Worm (Caenorhabditis elegans): ENCODE results near the gene epic-3.
A peak's percentile ranks its signal among the peaks of the same experiment; 100 is the strongest.

The epic-3 gene

DNA sequence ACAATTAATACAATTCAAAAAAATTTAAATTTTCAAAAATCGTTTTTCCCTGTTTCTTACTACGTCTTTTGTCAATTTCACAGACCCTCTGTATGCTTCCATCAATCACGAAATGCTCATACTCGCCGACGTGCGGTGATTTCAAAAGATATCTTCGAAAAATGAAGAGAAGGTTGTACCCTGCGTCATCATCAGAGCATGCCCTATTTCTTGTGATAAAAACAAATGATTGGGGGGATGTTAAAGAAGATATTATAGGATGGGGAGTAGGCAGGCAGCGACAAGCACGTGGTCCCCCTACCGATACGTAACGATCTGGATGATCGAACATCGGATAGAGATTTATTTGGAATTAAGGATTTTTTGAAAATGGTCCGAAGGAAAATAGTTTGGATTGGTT lies 34.4 kb upstream of the epic-3 start:
- peak; percentile 30 for TF ChIP-seq ceh-18 (tag; optimal IDR thresholded peaks at IDR 0.05)
- TF ChIP-seq unc-55 (GFP tag; optimal IDR thresholded peaks at IDR 0.05) = peak; percentile 4
- no peak for TF ChIP-seq lim-6 (tag; optimal IDR thresholded peaks at IDR 0.05)

DNA sequence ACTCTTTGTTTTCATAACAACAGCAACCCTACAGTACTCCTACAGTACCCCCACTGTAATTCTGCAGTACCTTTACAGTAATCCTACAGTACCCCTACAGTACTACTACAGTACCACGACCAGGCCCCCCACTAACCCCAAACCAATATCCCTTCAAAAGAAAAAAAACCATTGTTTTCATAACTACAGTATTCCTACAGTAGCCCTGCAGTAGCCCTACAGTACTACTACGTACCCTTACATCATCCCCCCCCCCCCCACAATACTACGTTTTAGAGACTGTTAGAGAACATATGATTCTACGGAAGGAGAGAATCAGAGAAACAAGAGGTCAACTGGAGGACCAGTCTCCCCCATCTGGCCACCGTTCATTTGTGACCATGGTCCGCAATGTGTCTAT lies 29.3 kb upstream of the epic-3 start, which contains the start of gene Y41D4A.3:
Gene Y41D4A.3 (plus strand): TSS at position 301 of the 400 bp plus-strand sequence.
- TF ChIP-seq pax-1 (tag; optimal IDR thresholded peaks at IDR 0.05) (no peak), ceh-19 (GFP tag; optimal IDR thresholded peaks at IDR 0.05) (no peak), ceh-31 (tag; optimal IDR thresholded peaks at IDR 0.05) (no peak), sox-4 (tag; optimal IDR thresholded peaks at IDR 0.05) (no peak), hlh-13 (GFP tag; optimal IDR thresholded peaks at IDR 0.05) (no peak), unc-3 (GFP tag; conservative IDR thresholded peaks at IDR 0.05) (no peak), unc-3 (tag; optimal IDR thresholded peaks at IDR 0.05) (no peak), pros-1 (tag; optimal IDR thresholded peaks at IDR 0.05) (no peak), fax-1 (tag; optimal IDR thresholded peaks at IDR 0.05) (no peak), lim-6 (tag; optimal IDR thresholded peaks at IDR 0.05) (no peak), pag-3 (tag; optimal IDR thresholded peaks at IDR 0.05; ENCODE audit: borderline replicate concordance) (no peak), hlh-30 (tag; optimal IDR thresholded peaks at IDR 0.05; ENCODE audit: insufficient read depth) (no peak), fkh-6 (tag; optimal IDR thresholded peaks at IDR 0.05) (no peak), F13H6.1 (tag; optimal IDR thresholded peaks at IDR 0.05) (no peak)

DNA sequence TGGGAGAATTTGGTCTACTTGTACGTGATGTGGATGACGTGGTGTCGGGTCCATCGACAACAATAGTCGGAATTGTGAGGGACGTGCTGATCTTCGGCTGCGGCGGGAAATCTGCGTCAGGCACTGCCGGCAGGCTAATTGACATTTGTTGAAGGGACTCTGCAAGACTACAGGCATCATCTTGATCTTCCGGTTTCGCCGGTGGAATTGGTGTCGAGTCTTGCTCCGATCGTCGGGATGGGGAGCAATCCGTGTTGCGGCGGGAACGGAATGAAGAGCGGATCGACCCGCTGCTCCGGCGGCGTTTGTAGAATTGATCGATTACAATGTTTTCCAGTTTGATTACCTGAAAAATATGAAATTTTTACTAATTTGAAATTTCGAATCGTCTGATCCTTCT lies 28.3 kb upstream of the epic-3 start:
- no peak for TF ChIP-seq sdc-2 (tag; optimal IDR thresholded peaks at IDR 0.05)
- no peak for TF ChIP-seq eyg-1 (tag; optimal IDR thresholded peaks at IDR 0.05)
- no peak for TF ChIP-seq odd-2 (tag; optimal IDR thresholded peaks at IDR 0.05)
- no peak for TF ChIP-seq hlh-30 (tag; optimal IDR thresholded peaks at IDR 0.05; ENCODE audit: insufficient read depth)
- TF ChIP-seq gmeb-2 (tag; optimal IDR thresholded peaks at IDR 0.05) = no peak
- TF ChIP-seq ttx-3 (tag; optimal IDR thresholded peaks at IDR 0.05) = no peak
- no peak for TF ChIP-seq hlh-8 (tag; optimal IDR thresholded peaks at IDR 0.05)
- TF ChIP-seq hlh-13 (GFP tag; optimal IDR thresholded peaks at IDR 0.05) = no peak
- no peak for TF ChIP-seq lin-11 (tag; optimal IDR thresholded peaks at IDR 0.05)
- no peak for TF ChIP-seq Y22D7AL.16 (tag; optimal IDR thresholded peaks at IDR 0.05)
- TF ChIP-seq sox-2 (GFP tag; IDR thresholded peaks at IDR 0.05) = no peak
- TF ChIP-seq ceh-19 (GFP tag; optimal IDR thresholded peaks at IDR 0.05) = no peak
- no peak for TF ChIP-seq ets-4 (tag; optimal IDR thresholded peaks at IDR 0.05)
- no peak for TF ChIP-seq mec-3 (tag; optimal IDR thresholded peaks at IDR 0.05; ENCODE audit: borderline replicate concordance)
- TF ChIP-seq ceh-30 (tag; optimal IDR thresholded peaks at IDR 0.05) = no peak
- no peak for TF ChIP-seq K09A11.1 (tag; optimal IDR thresholded peaks at IDR 0.05; ENCODE audit: insufficient read depth)
- no peak for TF ChIP-seq fkh-10 (GFP tag; optimal IDR thresholded peaks at IDR 0.05)
- TF ChIP-seq ceh-9 (tag; optimal IDR thresholded peaks at IDR 0.05) = no peak
- TF ChIP-seq ceh-24 (tag; optimal IDR thresholded peaks at IDR 0.05) = no peak

DNA sequence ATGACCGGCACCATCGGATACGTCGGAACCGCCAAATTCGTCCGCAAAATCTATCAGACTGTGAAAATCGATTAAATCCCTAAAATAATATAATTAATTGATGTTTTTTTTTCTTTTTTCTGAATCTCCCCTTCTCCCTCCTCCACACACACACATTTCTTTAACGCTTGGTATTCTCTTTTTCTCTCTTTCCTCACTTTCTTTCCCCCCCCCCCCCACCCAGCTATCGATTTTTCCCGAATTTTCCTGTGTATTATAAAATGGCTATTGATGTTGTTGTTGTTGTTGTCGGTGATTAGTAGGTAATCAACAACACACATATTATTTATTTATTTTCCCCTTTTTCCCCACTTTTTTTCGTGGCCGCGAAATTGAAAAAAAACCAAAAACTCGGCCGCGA lies 27.1 kb upstream of the epic-3 start:
- TF ChIP-seq hlh-8 (tag; optimal IDR thresholded peaks at IDR 0.05) (no peak), ceh-48 (tag; optimal IDR thresholded peaks at IDR 0.05) (peak; percentile 61)

DNA sequence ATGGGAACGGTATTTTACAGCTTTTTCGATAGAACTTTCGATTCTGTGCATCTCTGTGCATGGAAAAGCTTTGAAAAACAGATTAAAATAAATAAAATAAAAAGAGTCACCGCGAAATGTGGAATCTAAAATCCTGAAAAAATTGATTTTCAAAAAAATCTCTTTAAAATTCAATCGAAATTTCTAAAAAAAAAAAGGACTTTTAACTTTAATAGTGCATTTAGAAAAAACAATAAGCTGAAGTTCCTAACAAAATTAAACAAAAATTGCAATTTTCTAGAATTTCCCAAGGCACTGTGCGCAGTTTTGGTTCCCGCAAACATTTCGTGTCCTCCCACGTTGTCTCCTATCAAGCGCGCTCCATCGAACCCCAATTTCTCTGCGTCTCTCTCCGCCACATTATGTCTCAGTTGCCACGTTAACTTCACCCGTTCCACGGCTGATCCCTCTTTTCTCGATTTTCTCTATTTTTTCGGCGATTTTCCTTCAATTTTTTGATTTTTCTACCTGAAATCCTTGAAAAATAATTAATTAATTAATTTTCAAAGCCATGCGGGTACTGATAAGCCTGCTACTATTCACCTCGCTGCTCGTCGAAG lies 21.4 kb upstream of the epic-3 start, which contains the start of the genes Y41D4A.6 and Y41D4A.4:
Gene Y41D4A.6 (minus strand): TSS at position 51 of the 599 bp plus-strand sequence.
Gene Y41D4A.4 (plus strand): TSS at position 549 of the 599 bp plus-strand sequence.
- peak; percentile 90 for TF ChIP-seq dmd-4 (tag; optimal IDR thresholded peaks at IDR 0.05; ENCODE audit: borderline replicate concordance)
- peak; percentile 62 for TF ChIP-seq C38D4.7 (GFP tag; optimal IDR thresholded peaks at IDR 0.05)
- peak; percentile 68 for TF ChIP-seq nfya-1 (tag; optimal IDR thresholded peaks at IDR 0.05)
- TF ChIP-seq sox-4 (tag; optimal IDR thresholded peaks at IDR 0.05) = peak; percentile 19
- TF ChIP-seq K09A11.1 (tag; optimal IDR thresholded peaks at IDR 0.05; ENCODE audit: insufficient read depth) = no peak
- peak; percentile 99 for TF ChIP-seq ref-2 (tag; optimal IDR thresholded peaks at IDR 0.05)
- TF ChIP-seq pax-1 (tag; optimal IDR thresholded peaks at IDR 0.05) = no peak
- TF ChIP-seq T23F11.4 (GFP tag; optimal IDR thresholded peaks at IDR 0.05) = peak; percentile 21
- TF ChIP-seq ceh-30 (tag; optimal IDR thresholded peaks at IDR 0.05) = no peak
- no peak for TF ChIP-seq nhr-11 (tag; optimal IDR thresholded peaks at IDR 0.05)
- TF ChIP-seq gmeb-2 (tag; optimal IDR thresholded peaks at IDR 0.05) = peak; percentile 31
- peak; percentile 42 for TF ChIP-seq madf-2 (tag; optimal IDR thresholded peaks at IDR 0.05)
- TF ChIP-seq unc-3 (GFP tag; conservative IDR thresholded peaks at IDR 0.05) = no peak; the same call in 1 of the 2 replicates
- peak; percentile 95 for TF ChIP-seq unc-3 (tag; optimal IDR thresholded peaks at IDR 0.05)
- TF ChIP-seq hlh-8 (tag; optimal IDR thresholded peaks at IDR 0.05) = peak; percentile 98
- TF ChIP-seq hlh-6 (tag; optimal IDR thresholded peaks at IDR 0.05) = peak; percentile 85
- no peak for TF ChIP-seq ceh-45 (GFP tag; IDR thresholded peaks at IDR 0.05)
- TF ChIP-seq ceh-18 (tag; optimal IDR thresholded peaks at IDR 0.05) = peak; percentile 90
- TF ChIP-seq K02D7.2 (tag; optimal IDR thresholded peaks at IDR 0.05) = peak; percentile 65
- peak; percentile 98 for TF ChIP-seq fax-1 (tag; optimal IDR thresholded peaks at IDR 0.05)
- no peak for TF ChIP-seq pha-4 (tag; optimal IDR thresholded peaks at IDR 0.05)
